Worm (Caenorhabditis elegans): ENCODE data around the gene F40A3.3.

- no peak for TF ChIP-seq W03F9.2 (tag; optimal IDR thresholded peaks at IDR 0.05)
- TF ChIP-seq dao-5 (tag; optimal IDR thresholded peaks at IDR 0.05): no peak
- no peak for TF ChIP-seq him-1 (tag; optimal IDR thresholded peaks at IDR 0.05)
These were observed 27.1 kb downstream of the F40A3.3 start for ce11 chrV:7904389-7904788.
